Worm (Caenorhabditis elegans): ENCODE results near the gene R04F11.5.

DNA sequence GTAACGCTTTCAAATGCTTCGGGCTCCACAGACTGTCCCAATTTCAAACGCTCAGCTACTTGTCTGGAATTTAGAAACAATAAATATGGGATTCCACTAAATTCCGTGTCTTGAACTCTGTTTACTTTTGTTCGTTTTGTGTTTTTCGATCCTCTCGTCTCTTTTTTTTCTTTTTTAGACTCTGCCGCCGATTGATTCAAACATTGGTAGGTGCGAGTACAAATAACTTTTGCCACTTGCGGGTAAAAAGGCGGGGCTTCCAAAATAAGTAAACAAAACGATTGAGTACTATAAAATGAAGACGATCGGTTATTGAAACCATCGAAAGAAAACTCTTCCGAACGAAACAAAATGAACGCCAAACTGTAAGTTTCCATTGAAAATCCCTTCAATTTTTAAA is 47.3 kb upstream of the R04F11.5 start, which contains the start of gene fipr-2:
- TF ChIP-seq nhr-10 (tag; optimal IDR thresholded peaks at IDR 0.05) (no peak), fos-1 (tag; optimal IDR thresholded peaks at IDR 0.05) (no peak), elt-3 (tag; optimal IDR thresholded peaks at IDR 0.05) (no peak), nhr-11 (tag; optimal IDR thresholded peaks at IDR 0.05) (no peak)

All from whole organism, L2 larva.